Fruit fly (Drosophila melanogaster) whole organism, pupa: ENCODE data around the gene CG13069.
A peak's percentile ranks its signal among the peaks of the same experiment; 100 is the strongest.

Experiments
- CG10348 ChIP-seq: fragments of 200-800 bp; sonication (Bioruptor generic); IDR thresholded peaks from 2 replicates; pipeline ENCODE4 v1.3.6; 2022; ENCODE audit warnings: missing biosample characterization, missing genetic modification characterization
- CG12605 ChIP-seq: fragments of 200-800 bp; sonication (Bioruptor generic); IDR thresholded peaks from 2 replicates; pipeline ENCODE4 v1.3.6; 2022; ENCODE audit warnings: missing biosample characterization, missing genetic modification characterization
- CG13204 ChIP-seq: fragments of 200-800 bp; sonication (Bioruptor generic); optimal IDR thresholded peaks from 2 replicates; lab custom pipeline; 2018; ENCODE audit warnings: missing biosample characterization, mild to moderate bottlenecking, missing genetic modification characterization, moderate library complexity
- CG14655 ChIP-seq: fragments of 200-800 bp; sonication (Bioruptor generic); optimal IDR thresholded peaks from 3 replicates; lab custom pipeline; 2017; ENCODE audit warnings: mild to moderate bottlenecking, missing biosample characterization, missing genetic modification reagents, missing genetic modification characterization
- CG15710 ChIP-seq: fragments of 200-800 bp; sonication (Bioruptor generic); optimal IDR thresholded peaks from 2 replicates; lab custom pipeline; 2018; ENCODE audit warnings: missing biosample characterization, mild to moderate bottlenecking, missing genetic modification characterization, moderate library complexity
- CG17806 ChIP-seq: fragments of 200-800 bp; sonication (Bioruptor generic); optimal IDR thresholded peaks from 2 replicates; lab custom pipeline; 2018; ENCODE audit warnings: missing biosample characterization, mild to moderate bottlenecking, missing genetic modification characterization, moderate library complexity
- CG32121 ChIP-seq: fragments of 200-800 bp; sonication (Bioruptor generic); IDR thresholded peaks from 2 replicates; pipeline ENCODE4 v1.3.6; 2022; ENCODE audit warnings: missing biosample characterization, missing genetic modification characterization
- CG34367 ChIP-seq: fragments of 200-800 bp; sonication (Bioruptor generic); optimal IDR thresholded peaks from 2 replicates; lab custom pipeline; 2018; ENCODE audit warnings: missing biosample characterization, mild to moderate bottlenecking, missing genetic modification characterization
- CG4496 ChIP-seq: fragments of 200-800 bp; sonication (Bioruptor generic); IDR thresholded peaks from 3 replicates; pipeline ENCODE4 v1.3.6; 2022; ENCODE audit warnings: missing biosample characterization, missing genetic modification characterization
- CG8159 ChIP-seq: fragments of 200-800 bp; sonication (Bioruptor generic); optimal IDR thresholded peaks from 3 replicates; lab custom pipeline; 2018; ENCODE audit warnings: missing biosample characterization, mild to moderate bottlenecking, missing genetic modification characterization, moderate library complexity
- CG8301 ChIP-seq: fragments of 200-800 bp; sonication (Bioruptor generic); optimal IDR thresholded peaks from 2 replicates; lab custom pipeline; 2018; ENCODE audit warnings: missing biosample characterization, mild to moderate bottlenecking, missing genetic modification characterization
- CG9948 ChIP-seq: fragments of 200-800 bp; sonication (Bioruptor generic); optimal IDR thresholded peaks from 2 replicates; lab custom pipeline; 2018; ENCODE audit warnings: missing biosample characterization, mild to moderate bottlenecking, missing genetic modification characterization, moderate library complexity
- D1 ChIP-seq: fragments of 200-800 bp; sonication (Bioruptor generic); optimal IDR thresholded peaks from 2 replicates; lab custom pipeline; 2018; ENCODE audit warnings: missing biosample characterization, mild to moderate bottlenecking, missing genetic modification characterization, moderate library complexity
- EcR ChIP-seq: fragments of 200-800 bp; sonication (Bioruptor generic); optimal IDR thresholded peaks from 3 replicates; lab custom pipeline; 2019; ENCODE audit warnings: missing biosample characterization, missing genetic modification characterization, mild to moderate bottlenecking, moderate library complexity, missing genetic modification reagents
- Ets98B ChIP-seq: fragments of 200-800 bp; sonication (Bioruptor generic); IDR thresholded peaks from 2 replicates; pipeline ENCODE4 v1.3.6; 2022; ENCODE audit warnings: missing biosample characterization, missing genetic modification characterization
- Pif1A ChIP-seq: fragments of 200-800 bp; sonication (Bioruptor generic); optimal IDR thresholded peaks from 3 replicates; lab custom pipeline; 2016; ENCODE audit warnings: missing biosample characterization, missing genetic modification characterization
- Pif1B ChIP-seq: fragments of 200-800 bp; sonication (Bioruptor generic); optimal IDR thresholded peaks from 3 replicates; lab custom pipeline; 2016; ENCODE audit warnings: missing biosample characterization, missing genetic modification characterization
- Snoo ChIP-seq: fragments of 200-800 bp; sonication (Bioruptor generic); optimal IDR thresholded peaks from 3 replicates; lab custom pipeline; 2017; ENCODE audit warnings: missing biosample characterization, mild to moderate bottlenecking, missing genetic modification characterization, inconsistent platforms
- fd96Ca ChIP-seq: fragments of 200-800 bp; sonication (Bioruptor generic); IDR thresholded peaks from 3 replicates; pipeline ENCODE4 v1.3.6; 2022; ENCODE audit warnings: missing biosample characterization, missing genetic modification characterization
- gl ChIP-seq: fragments of 200-800 bp; sonication (Bioruptor generic); optimal IDR thresholded peaks from 2 replicates; lab custom pipeline; 2018; ENCODE audit warnings: missing biosample characterization, mild to moderate bottlenecking, missing genetic modification characterization
- rn ChIP-seq: fragments of 200-800 bp; sonication (Bioruptor generic); IDR thresholded peaks from 2 replicates; pipeline ENCODE4 v1.3.6; 2022; ENCODE audit warnings: missing biosample characterization, missing genetic modification characterization

The CG13069 gene

dm6 chr3L:16277135-16277534 is 11.9 kb downstream of the CG13069 start, which contains the start of gene CG13065:
TSS of gene CG13065 (plus strand) at chr3L:16277435.
- no peak for TF ChIP-seq CG17806
- TF ChIP-seq CG8159 (tag; lab: Kevin White, UChicago) = no peak
- TF ChIP-seq rn (GFP tag; lab: Robert Waterston, UW) = no peak
- no peak for TF ChIP-seq Snoo
- no peak for TF ChIP-seq D1 (tag; lab: Kevin White, UChicago)
- TF ChIP-seq CG14655 (GFP tag; lab: Kevin White, UChicago) = no peak
- no peak for TF ChIP-seq CG34367 (tag; lab: Kevin White, UChicago)
- TF ChIP-seq CG15710 (tag; lab: Kevin White, UChicago) = no peak
- no peak for TF ChIP-seq CG8301 (tag; lab: Kevin White, UChicago)
- TF ChIP-seq Pif1A = no peak
- TF ChIP-seq CG10348 (GFP tag; lab: Robert Waterston, UW) = no peak
- no peak for TF ChIP-seq gl (tag; lab: Kevin White, UChicago)
- no peak for TF ChIP-seq CG13204
- no peak for TF ChIP-seq CG4496
- no peak for TF ChIP-seq CG32121 (GFP tag; lab: Robert Waterston, UW)
- no peak for TF ChIP-seq Ets98B

dm6 chr3L:16279171-16279570 is 14.0 kb downstream of the CG13069 start, which contains the start of gene CG13050:
TSS of gene CG13050 (minus strand) at chr3L:16279271.
- TF ChIP-seq Pif1A = no peak
- TF ChIP-seq CG8301 (tag; lab: Kevin White, UChicago) = no peak
- no peak for TF ChIP-seq fd96Ca (GFP tag; lab: Robert Waterston, UW)
- TF ChIP-seq CG15710 (tag; lab: Kevin White, UChicago) = no peak
- TF ChIP-seq CG14655 (GFP tag; lab: Kevin White, UChicago) = no peak
- no peak for TF ChIP-seq rn (GFP tag; lab: Robert Waterston, UW)

- TF ChIP-seq EcR (GFP tag; lab: Kevin White, UChicago) (peak; percentile 96), CG8301 (tag; lab: Kevin White, UChicago) (no peak)
- TF ChIP-seq, all 21 proteins: peak for 1
These were observed 14.8 kb downstream of the CG13069 start, which contains the start of gene CG13064 for dm6 chr3L:16279987-16280454. TSS of gene CG13064 (plus strand) at chr3L:16280404.

dm6 chr3L:16281880-16282556 is 16.8 kb downstream of the CG13069 start, which contains the start of gene CG13049:
TSS of gene CG13049 (minus strand) at chr3L:16281930.
- no peak for TF ChIP-seq Pif1A
- no peak for TF ChIP-seq D1 (tag; lab: Kevin White, UChicago)
- no peak for TF ChIP-seq gl (tag; lab: Kevin White, UChicago)
- TF ChIP-seq CG15710 (tag; lab: Kevin White, UChicago) = no peak
- TF ChIP-seq, all 21 proteins: peak for 0

dm6 chr3L:16283821-16284220 is 18.6 kb downstream of the CG13069 start, which contains the start of gene CG13048:
TSS of gene CG13048 (minus strand) at chr3L:16283921.
- 0 out of 2 replicates have a peak, but pooled peaks have one; percentile 16 for TF ChIP-seq CG10348 (GFP tag; lab: Robert Waterston, UW)
- TF ChIP-seq CG34367 (tag; lab: Kevin White, UChicago) = no peak

dm6 chr3L:16285346-16285911 is 20.2 kb downstream of the CG13069 start, which contains the start of gene CG13047:
TSS of gene CG13047 (minus strand) at chr3L:16285396.
- TF ChIP-seq CG8301 (tag; lab: Kevin White, UChicago) = no peak
- peak; percentile 55 for TF ChIP-seq CG8159 (tag; lab: Kevin White, UChicago)
- peak; percentile 29 for TF ChIP-seq CG15710 (tag; lab: Kevin White, UChicago)
- 0 out of 3 replicates have a peak, but pooled peaks have one; percentile 17 for TF ChIP-seq CG4496
- TF ChIP-seq CG14655 (GFP tag; lab: Kevin White, UChicago) = peak; percentile 17
- TF ChIP-seq Pif1A = no peak
- no peak for TF ChIP-seq CG10348 (GFP tag; lab: Robert Waterston, UW)
- TF ChIP-seq CG9948 = peak; percentile 52
- TF ChIP-seq CG17806 = peak; percentile 33
- no peak for TF ChIP-seq EcR (GFP tag; lab: Kevin White, UChicago)
- no peak for TF ChIP-seq rn (GFP tag; lab: Robert Waterston, UW)
- peak; percentile 1 for TF ChIP-seq CG34367 (tag; lab: Kevin White, UChicago)

- TF ChIP-seq CG12605 (GFP tag; lab: Robert Waterston, UW) (no peak), Snoo (peak; percentile 7), rn (GFP tag; lab: Robert Waterston, UW) (no peak), CG8301 (tag; lab: Kevin White, UChicago) (no peak), CG13204 (peak; percentile 33), CG4496 (no peak), Pif1A (peak; percentile 65), CG34367 (tag; lab: Kevin White, UChicago) (peak; percentile 67), D1 (tag; lab: Kevin White, UChicago) (peak; percentile 62), CG15710 (tag; lab: Kevin White, UChicago) (peak; percentile 86), gl (tag; lab: Kevin White, UChicago) (peak; percentile 53), CG8159 (tag; lab: Kevin White, UChicago) (peak; percentile 89), EcR (GFP tag; lab: Kevin White, UChicago) (peak; percentile 87), fd96Ca (GFP tag; lab: Robert Waterston, UW) (no peak), CG9948 (peak; percentile 70), Pif1B (GFP tag; lab: Kevin White, UChicago) (peak; percentile 56), CG10348 (GFP tag; lab: Robert Waterston, UW) (no peak), Ets98B (no peak), CG17806 (peak; percentile 76), CG14655 (GFP tag; lab: Kevin White, UChicago) (peak; percentile 27), CG32121 (GFP tag; lab: Robert Waterston, UW) (no peak)
These were observed 21.1 kb downstream of the CG13069 start for dm6 chr3L:16286258-16286657.
